Worm (Caenorhabditis elegans): ENCODE measurements around the gene Y48A6B.9.
A peak's percentile ranks its signal among the peaks of the same experiment; 100 is the strongest.
"Not testable (repeated sequence)": the region's sequence is repeated elsewhere in the genome, so short reads cannot be mapped to it uniquely, and the experiment has no call there.

Gene Y48A6B.9

DNA sequence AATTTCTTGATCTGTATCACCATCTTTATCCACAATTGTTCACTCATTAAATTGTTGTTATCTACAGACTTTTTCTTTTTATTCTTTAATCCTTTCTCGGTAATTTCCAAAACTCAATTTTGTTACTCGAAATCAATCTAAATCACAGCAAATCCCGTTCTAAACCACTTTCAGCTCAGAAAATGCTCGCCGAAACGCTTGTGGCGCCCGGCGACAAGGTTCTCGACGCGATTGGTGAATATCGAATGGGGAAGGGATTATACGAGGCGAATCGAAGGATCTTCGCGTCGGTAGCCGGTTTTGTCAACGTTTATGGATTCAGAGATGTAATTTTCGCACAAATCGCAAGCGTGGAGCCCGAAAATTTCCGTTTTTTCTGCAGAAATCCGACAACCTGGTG lies 24.1 kb upstream of the Y48A6B.9 start, which contains the start of gene exos-1:
Gene exos-1, plus strand, starts transcription at position 175 of the 400 bp plus-strand sequence.
- TF ChIP-seq ztf-23 (GFP tag; IDR thresholded peaks at IDR 0.05) (no peak), klf-2 (GFP tag; conservative IDR thresholded peaks at IDR 0.05) (no peak), med-1 (GFP tag; optimal IDR thresholded peaks at IDR 0.05; ENCODE audit: insufficient read depth) (no peak), cog-1 (tag; optimal IDR thresholded peaks at IDR 0.05) (no peak), T22C8.4 (GFP tag; IDR thresholded peaks at IDR 0.05) (no peak), tab-1 (GFP tag; IDR thresholded peaks at IDR 0.05) (no peak)

ce11 chrIII:11010597-11010996 lies 22.4 kb upstream of the Y48A6B.9 start:
- no peak for TF ChIP-seq ztf-29 (GFP tag; IDR thresholded peaks at IDR 0.05)
- no peak for TF ChIP-seq cog-1 (tag; optimal IDR thresholded peaks at IDR 0.05)

DNA sequence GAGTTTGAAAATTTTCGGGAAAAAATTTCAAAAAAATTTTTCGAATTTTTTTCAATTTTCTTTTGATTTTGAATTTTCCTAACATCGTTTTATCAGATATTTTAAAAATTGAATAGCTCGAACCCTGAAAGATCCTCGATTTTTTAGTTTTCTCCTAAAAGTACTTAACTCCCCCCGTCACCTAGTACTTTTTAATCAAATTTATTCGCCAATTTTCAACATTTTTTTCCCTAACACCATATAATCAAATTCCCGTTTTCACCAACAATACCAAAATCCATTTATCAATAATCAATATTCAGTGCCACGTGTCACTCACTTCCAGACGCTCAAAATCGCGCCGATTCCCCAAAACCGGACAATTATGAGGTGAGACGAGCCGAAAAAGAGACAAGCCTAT lies 20.7 kb upstream of the Y48A6B.9 start, which contains the start of gene kvs-4:
Gene kvs-4, plus strand, starts transcription at position 301 of the 400 bp plus-strand sequence.
- no peak for TF ChIP-seq cog-1 (tag; optimal IDR thresholded peaks at IDR 0.05)
- TF ChIP-seq med-1 (GFP tag; optimal IDR thresholded peaks at IDR 0.05; ENCODE audit: insufficient read depth), result no peak
- TF ChIP-seq T22C8.4 (GFP tag; IDR thresholded peaks at IDR 0.05), result no peak
- TF ChIP-seq flt-1 (GFP tag; IDR thresholded peaks at IDR 0.05), result no peak
- TF ChIP-seq tab-1 (GFP tag; IDR thresholded peaks at IDR 0.05), result no peak
- no peak for TF ChIP-seq ztf-29 (GFP tag; IDR thresholded peaks at IDR 0.05)
- no peak for TF ChIP-seq ref-1 (GFP tag; conservative IDR thresholded peaks at IDR 0.05)
- no peak for TF ChIP-seq klf-2 (GFP tag; conservative IDR thresholded peaks at IDR 0.05)
- no peak for TF ChIP-seq ztf-23 (GFP tag; IDR thresholded peaks at IDR 0.05)

DNA sequence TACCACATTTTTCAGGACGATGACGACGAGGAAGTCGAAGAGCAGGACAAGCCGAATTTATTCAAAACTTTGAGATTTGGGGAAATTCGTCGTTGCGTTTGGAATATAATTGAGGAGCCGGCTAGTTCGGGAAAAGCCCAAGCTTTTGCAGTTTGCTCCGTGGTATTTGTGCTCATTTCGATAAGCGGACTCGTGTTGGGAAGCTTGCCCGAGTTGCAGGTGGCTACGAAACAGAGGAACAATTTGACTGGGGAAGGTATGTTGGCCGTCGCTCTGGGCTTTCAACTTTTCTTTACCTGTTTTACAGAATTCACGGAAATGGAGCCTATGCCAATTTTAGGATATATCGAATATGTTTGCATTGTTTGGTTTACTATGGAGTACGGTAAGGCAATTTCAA lies 10.7 kb upstream of the Y48A6B.9 start:
- no peak for TF ChIP-seq ztf-29 (GFP tag; IDR thresholded peaks at IDR 0.05)

DNA sequence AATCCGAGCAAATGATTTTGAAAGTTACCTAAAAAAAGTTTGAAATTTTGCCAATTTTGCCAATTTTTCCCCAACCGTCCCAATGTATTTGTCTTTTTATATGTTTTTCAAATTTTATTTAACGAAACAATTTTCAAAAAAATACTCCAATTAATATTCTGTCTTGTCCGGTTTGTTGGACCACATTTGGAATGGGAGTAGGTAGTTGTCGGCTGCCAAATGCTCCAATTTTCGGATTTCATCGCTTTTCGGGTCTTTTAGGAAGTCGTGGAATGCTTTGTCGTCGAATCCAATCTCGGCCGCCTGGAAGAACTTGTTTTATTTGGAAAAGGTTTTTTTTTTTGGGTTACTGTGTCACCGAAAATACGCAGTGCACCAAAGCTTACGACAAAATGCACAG lies 7.8 kb upstream of the Y48A6B.9 start:
- TF ChIP-seq T22C8.4 (GFP tag; IDR thresholded peaks at IDR 0.05), result no peak

- TF ChIP-seq tab-1 (GFP tag; IDR thresholded peaks at IDR 0.05) (no peak), ztf-23 (GFP tag; IDR thresholded peaks at IDR 0.05) (no peak), flt-1 (GFP tag; IDR thresholded peaks at IDR 0.05) (no peak), T22C8.4 (GFP tag; IDR thresholded peaks at IDR 0.05) (no peak), med-1 (GFP tag; optimal IDR thresholded peaks at IDR 0.05; ENCODE audit: insufficient read depth) (no peak), ztf-29 (GFP tag; IDR thresholded peaks at IDR 0.05) (no peak), cog-1 (tag; optimal IDR thresholded peaks at IDR 0.05) (no peak), ref-1 (GFP tag; conservative IDR thresholded peaks at IDR 0.05) (no peak), klf-2 (GFP tag; conservative IDR thresholded peaks at IDR 0.05) (no peak)
These were observed 6.4 kb upstream of the Y48A6B.9 start, which contains the start of gene Y48A6B.7 for ce11 chrIII:11026516-11027048. TSS of gene Y48A6B.7 (minus strand) at chrIII:11026566.

DNA sequence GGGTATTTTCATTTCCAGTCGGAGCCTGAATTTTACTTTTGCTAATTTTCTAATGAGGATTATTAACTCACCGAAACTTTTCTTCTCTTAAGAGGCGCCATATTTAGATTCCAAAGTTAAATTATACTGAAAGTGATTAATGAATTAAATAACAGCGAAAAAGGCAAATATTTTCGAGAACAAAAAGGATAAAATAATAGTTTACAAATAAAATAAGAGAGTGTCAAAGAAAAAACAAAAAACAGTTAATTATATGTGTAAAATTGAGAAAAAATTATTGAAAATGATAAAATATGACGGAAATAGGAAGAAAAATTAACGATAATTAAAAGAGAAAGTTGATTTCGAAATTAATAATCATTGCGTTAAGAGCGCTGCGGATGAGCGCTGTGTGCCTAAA lies 3.6 kb upstream of the Y48A6B.9 start, which contains the start of gene Y48A6B.8:
Gene Y48A6B.8, minus strand, starts transcription at position 101 of the 400 bp plus-strand sequence.
- not testable (repeated sequence) for TF ChIP-seq ztf-29 (GFP tag; IDR thresholded peaks at IDR 0.05); klf-2 (GFP tag; conservative IDR thresholded peaks at IDR 0.05); T22C8.4 (GFP tag; IDR thresholded peaks at IDR 0.05)

DNA sequence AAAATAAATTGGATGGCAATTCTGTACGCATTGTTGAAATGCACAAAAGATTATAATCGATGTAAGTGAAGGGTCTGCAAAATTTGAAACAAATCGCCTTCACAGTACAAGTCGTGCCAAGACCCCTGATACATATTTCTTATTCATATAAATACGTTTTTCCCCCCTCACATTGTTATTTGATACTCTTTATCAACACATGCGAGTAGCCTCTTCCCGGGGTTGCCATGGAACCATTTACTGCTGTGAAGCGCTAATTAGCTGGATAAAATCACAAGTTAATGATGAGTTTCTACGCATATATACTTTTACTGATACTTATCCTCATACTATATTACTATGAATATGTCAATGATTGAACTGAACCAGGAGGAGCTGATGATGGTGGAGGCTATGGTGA lies 1.7 kb upstream of the Y48A6B.9 start, which contains the start of gene Y48A6B.14:
Gene Y48A6B.14, plus strand, starts transcription at position 301 of the 400 bp plus-strand sequence.
- TF ChIP-seq ztf-23 (GFP tag; IDR thresholded peaks at IDR 0.05) (no peak), ref-1 (GFP tag; conservative IDR thresholded peaks at IDR 0.05) (no peak), med-1 (GFP tag; optimal IDR thresholded peaks at IDR 0.05; ENCODE audit: insufficient read depth) (no peak), ztf-29 (GFP tag; IDR thresholded peaks at IDR 0.05) (no peak), cog-1 (tag; optimal IDR thresholded peaks at IDR 0.05) (no peak), flt-1 (GFP tag; IDR thresholded peaks at IDR 0.05) (no peak), tab-1 (GFP tag; IDR thresholded peaks at IDR 0.05) (no peak), klf-2 (GFP tag; conservative IDR thresholded peaks at IDR 0.05) (no peak), T22C8.4 (GFP tag; IDR thresholded peaks at IDR 0.05) (no peak)

DNA sequence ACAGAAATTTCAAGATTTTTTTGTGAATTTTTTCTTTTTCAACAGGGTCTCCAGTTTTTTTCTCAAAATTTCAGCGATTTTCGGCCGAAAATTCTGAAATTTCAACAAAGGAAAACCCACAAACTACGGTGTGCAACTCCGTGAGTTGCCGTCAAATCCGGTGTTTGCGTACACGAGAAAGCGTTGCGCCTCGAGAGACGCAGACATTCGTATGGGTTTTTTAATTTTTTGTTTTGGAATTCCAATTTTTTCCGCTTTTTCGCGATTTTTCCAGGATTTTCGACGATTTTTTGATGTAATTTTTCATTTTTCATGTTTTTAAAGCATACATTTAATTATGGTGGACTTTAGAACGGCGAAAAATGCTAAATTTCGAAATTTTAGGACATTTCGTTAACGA lies 3.2 kb downstream of the Y48A6B.9 start:
- TF ChIP-seq ztf-23 (GFP tag; IDR thresholded peaks at IDR 0.05) (peak; percentile 58; the same call in 1 of the 2 replicates), flt-1 (GFP tag; IDR thresholded peaks at IDR 0.05) (peak; percentile 72), cog-1 (tag; optimal IDR thresholded peaks at IDR 0.05) (no peak), tab-1 (GFP tag; IDR thresholded peaks at IDR 0.05) (no peak)

DNA sequence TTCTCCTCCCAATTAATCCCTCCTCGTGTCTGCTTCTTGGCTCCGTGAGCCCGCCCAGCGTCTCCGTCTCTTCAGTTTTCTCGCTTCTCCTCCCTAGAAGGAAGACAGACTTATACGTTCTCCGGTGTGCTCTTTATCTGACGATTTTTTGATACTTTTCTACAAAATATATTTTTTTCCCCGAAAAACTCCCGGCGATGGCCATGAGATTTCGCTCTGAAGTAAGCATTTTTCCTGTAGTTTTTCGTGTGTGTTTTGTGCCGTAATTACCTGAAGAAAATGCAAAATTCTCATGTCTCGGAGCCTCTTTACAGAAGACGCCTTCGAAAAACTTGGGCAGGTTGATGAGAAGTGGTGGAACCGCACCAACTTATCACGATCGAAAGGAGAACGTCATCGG lies 3.7 kb downstream of the Y48A6B.9 start, which contains the start of gene spat-2:
Gene spat-2, plus strand, starts transcription at position 301 of the 400 bp plus-strand sequence.
- TF ChIP-seq flt-1 (GFP tag; IDR thresholded peaks at IDR 0.05) (no peak), ref-1 (GFP tag; conservative IDR thresholded peaks at IDR 0.05) (no peak), ztf-23 (GFP tag; IDR thresholded peaks at IDR 0.05) (no peak), klf-2 (GFP tag; conservative IDR thresholded peaks at IDR 0.05) (no peak), T22C8.4 (GFP tag; IDR thresholded peaks at IDR 0.05) (no peak), med-1 (GFP tag; optimal IDR thresholded peaks at IDR 0.05; ENCODE audit: insufficient read depth) (no peak), ztf-29 (GFP tag; IDR thresholded peaks at IDR 0.05) (no peak), tab-1 (GFP tag; IDR thresholded peaks at IDR 0.05) (no peak), cog-1 (tag; optimal IDR thresholded peaks at IDR 0.05) (no peak)

- TF ChIP-seq klf-2 (GFP tag; conservative IDR thresholded peaks at IDR 0.05), result no peak
- no peak for TF ChIP-seq tab-1 (GFP tag; IDR thresholded peaks at IDR 0.05)
- TF ChIP-seq T22C8.4 (GFP tag; IDR thresholded peaks at IDR 0.05), result no peak
- TF ChIP-seq ztf-23 (GFP tag; IDR thresholded peaks at IDR 0.05), result no peak
- TF ChIP-seq cog-1 (tag; optimal IDR thresholded peaks at IDR 0.05), result no peak
- no peak for TF ChIP-seq ztf-29 (GFP tag; IDR thresholded peaks at IDR 0.05)
These were observed 6.3 kb downstream of the Y48A6B.9 start for ce11 chrIII:11039250-11039649.
